ENCODE assay signal across 4 fruit fly cellular contexts in genomic region chrX:12765736-12766135, dm6.
TF ChIP-seq lines count a peak whose summit lies in the region.

No protein-coding gene starts in this region.

- no peak for TF ChIP-seq CTCF in whole organism, embryonic (GFP tag; optimal IDR thresholded peaks at IDR 0.05; lab: Kevin White, UChicago)

TF ChIP-seq in whole organism, adult, 20 proteins besides CTCF, POLR2A, EP300 and RAD21:
- peak; percentile 38 for TF ChIP-seq kay (GFP tag; lab: Kevin White, UChicago; ENCODE audit: borderline replicate concordance)
- TF ChIP-seq CG14711 (tag; optimal IDR thresholded peaks at IDR 0.05; lab: Kevin White, UChicago): peak; percentile 68
- TF ChIP-seq ovo (GFP tag; optimal IDR thresholded peaks at IDR 0.05; lab: Kevin White, UChicago): no peak
- peak; percentile 84 for TF ChIP-seq pad (GFP tag; optimal IDR thresholded peaks at IDR 0.05; lab: Kevin White, UChicago)
- peak; percentile 54 for TF ChIP-seq CG33017 (tag; optimal IDR thresholded peaks at IDR 0.05; lab: Kevin White, UChicago)
- TF ChIP-seq CG7101 (tag; optimal IDR thresholded peaks at IDR 0.05; lab: Kevin White, UChicago): peak; percentile 52
- TF ChIP-seq Clk (GFP tag; optimal IDR thresholded peaks at IDR 0.05; lab: Kevin White, UChicago): no peak
- no peak for TF ChIP-seq Mnt (GFP tag; optimal IDR thresholded peaks at IDR 0.05; lab: Kevin White, UChicago)
- no peak for TF ChIP-seq toe (GFP tag; optimal IDR thresholded peaks at IDR 0.05; lab: Kevin White, UChicago)
TF ChIP-seq in whole organism, adult: peak in this region for 5.

TF ChIP-seq in whole organism, embryonic, 481 proteins besides CTCF, POLR2A, EP300 and RAD21 (continues in another document):
- TF ChIP-seq Med (GFP tag; lab: Kevin White, UChicago): peak; percentile 28
- TF ChIP-seq insv (GFP tag; optimal IDR thresholded peaks at IDR 0.05; lab: Kevin White, UChicago): no peak
- TF ChIP-seq CG18599 (GFP tag; optimal IDR thresholded peaks at IDR 0.05; lab: Kevin White, UChicago): peak; percentile 54
- TF ChIP-seq sima (GFP tag; optimal IDR thresholded peaks at IDR 0.05; lab: Kevin White, UChicago): no peak
- TF ChIP-seq crol (GFP tag; IDR thresholded peaks at IDR 0.05; lab: Robert Waterston, UW): no peak
- TF ChIP-seq ham (GFP tag; IDR thresholded peaks at IDR 0.05; lab: Robert Waterston, UW): no peak
- peak; percentile 5 for TF ChIP-seq CG11504 (tag; optimal IDR thresholded peaks at IDR 0.05; lab: Kevin White, UChicago)
- TF ChIP-seq jigr1 (GFP tag; IDR thresholded peaks at IDR 0.05; lab: Robert Waterston, UW): no peak
- TF ChIP-seq tap (tag; optimal IDR thresholded peaks at IDR 0.05; lab: Kevin White, UChicago): peak; percentile 31
- TF ChIP-seq CG11560 (tag; IDR thresholded peaks at IDR 0.05; lab: Robert Waterston, UW): no peak
- peak; percentile 26 for TF ChIP-seq CG8924 (tag; optimal IDR thresholded peaks at IDR 0.05; lab: Kevin White, UChicago)
- TF ChIP-seq CG3163 (GFP tag; optimal IDR thresholded peaks at IDR 0.05; lab: Kevin White, UChicago): no peak
- TF ChIP-seq gfzf (GFP tag; optimal IDR thresholded peaks at IDR 0.05; lab: Kevin White, UChicago): no peak
- no peak for TF ChIP-seq CG4360 (GFP tag; IDR thresholded peaks at IDR 0.05; lab: Robert Waterston, UW)
- peak in 1 of 2 experiments; percentile 27 for TF ChIP-seq Trl (optimal IDR thresholded peaks at IDR 0.05; lab: Kevin White, UChicago)
- TF ChIP-seq Trl (GFP tag; optimal IDR thresholded peaks at IDR 0.05; lab: Kevin White, UChicago): no peak
- no peak for TF ChIP-seq CG1529 (GFP tag; optimal IDR thresholded peaks at IDR 0.05; lab: Kevin White, UChicago)
- no peak for TF ChIP-seq Xrp1 (GFP tag; IDR thresholded peaks at IDR 0.05; lab: Robert Waterston, UW)
- TF ChIP-seq CG11456 (GFP tag; IDR thresholded peaks at IDR 0.05; lab: Robert Waterston, UW): no peak
- TF ChIP-seq CG10431 (GFP tag; optimal IDR thresholded peaks at IDR 0.05; lab: Kevin White, UChicago): no peak
- TF ChIP-seq gem (tag; optimal IDR thresholded peaks at IDR 0.05; lab: Kevin White, UChicago): peak; percentile 14
- TF ChIP-seq Atf-2 (GFP tag; optimal IDR thresholded peaks at IDR 0.05; lab: Kevin White, UChicago): no peak
- no peak for TF ChIP-seq amos (GFP tag; IDR thresholded peaks at IDR 0.05; lab: Robert Waterston, UW; ENCODE audit: partially characterized antibody)
- TF ChIP-seq fd3F (GFP tag; optimal IDR thresholded peaks at IDR 0.05; lab: Kevin White, UChicago): no peak
- no peak for TF ChIP-seq pita (GFP tag; optimal IDR thresholded peaks at IDR 0.05; lab: Kevin White, UChicago)
- peak; percentile 12 for TF ChIP-seq CG3281 (GFP tag; optimal IDR thresholded peaks at IDR 0.05; lab: Kevin White, UChicago)
- no peak for TF ChIP-seq Side (GFP tag; optimal IDR thresholded peaks at IDR 0.05; lab: Kevin White, UChicago)
- no peak for TF ChIP-seq CG14710 (tag; optimal IDR thresholded peaks at IDR 0.05; lab: Kevin White, UChicago)
- no peak for TF ChIP-seq nom (GFP tag; optimal IDR thresholded peaks at IDR 0.05; lab: Kevin White, UChicago)

TF ChIP-seq in whole organism, prepupa, 60 proteins besides CTCF, POLR2A, EP300 and RAD21:
- TF ChIP-seq Lpt (GFP tag; optimal IDR thresholded peaks at IDR 0.05; lab: Kevin White, UChicago): no peak
- 0 out of 2 replicates have a peak, but pooled peaks have one; percentile 21 for TF ChIP-seq CG15336 (GFP tag; IDR thresholded peaks at IDR 0.05; lab: Robert Waterston, UW)
- no peak for TF ChIP-seq Eip75B (GFP tag; optimal IDR thresholded peaks at IDR 0.05; lab: Kevin White, UChicago)

TF ChIP-seq in whole organism, pupa, 21 proteins besides CTCF, POLR2A, EP300 and RAD21:
- TF ChIP-seq D1 (tag; optimal IDR thresholded peaks at IDR 0.05; lab: Kevin White, UChicago): no peak
- no peak for TF ChIP-seq CG9948 (tag; optimal IDR thresholded peaks at IDR 0.05; lab: Kevin White, UChicago)
- no peak for TF ChIP-seq CG12605 (GFP tag; IDR thresholded peaks at IDR 0.05; lab: Robert Waterston, UW)
- no peak for TF ChIP-seq CG32121 (GFP tag; IDR thresholded peaks at IDR 0.05; lab: Robert Waterston, UW)
- TF ChIP-seq CG8159 (tag; optimal IDR thresholded peaks at IDR 0.05; lab: Kevin White, UChicago): peak; percentile 0
- no peak for TF ChIP-seq CG17806 (tag; optimal IDR thresholded peaks at IDR 0.05; lab: Kevin White, UChicago)
- TF ChIP-seq CG8301 (tag; optimal IDR thresholded peaks at IDR 0.05; lab: Kevin White, UChicago): no peak
- no peak for TF ChIP-seq rn (GFP tag; IDR thresholded peaks at IDR 0.05; lab: Robert Waterston, UW)
